Worm (Caenorhabditis elegans): ENCODE measurements around the gene K01B6.3.
A peak's percentile ranks its signal among the peaks of the same experiment; 100 is the strongest.

K01B6.3 gene

ce11 chrIII:9299919-9300318, at the start of gene K01B6.3:
K01B6.3 (plus strand) TSS chrIII:9300219.
- TF ChIP-seq alr-1 (tag; optimal IDR thresholded peaks at IDR 0.05) = no peak
- TF ChIP-seq nhr-21 (tag; optimal IDR thresholded peaks at IDR 0.05) = no peak
- TF ChIP-seq mbf-1 (tag; optimal IDR thresholded peaks at IDR 0.05) = no peak
- no peak for TF ChIP-seq lin-13 (GFP tag; optimal IDR thresholded peaks at IDR 0.05)
- TF ChIP-seq ztf-4 (tag; optimal IDR thresholded peaks at IDR 0.05) = no peak
- no peak for TF ChIP-seq lin-11 (tag; optimal IDR thresholded peaks at IDR 0.05)

DNA sequence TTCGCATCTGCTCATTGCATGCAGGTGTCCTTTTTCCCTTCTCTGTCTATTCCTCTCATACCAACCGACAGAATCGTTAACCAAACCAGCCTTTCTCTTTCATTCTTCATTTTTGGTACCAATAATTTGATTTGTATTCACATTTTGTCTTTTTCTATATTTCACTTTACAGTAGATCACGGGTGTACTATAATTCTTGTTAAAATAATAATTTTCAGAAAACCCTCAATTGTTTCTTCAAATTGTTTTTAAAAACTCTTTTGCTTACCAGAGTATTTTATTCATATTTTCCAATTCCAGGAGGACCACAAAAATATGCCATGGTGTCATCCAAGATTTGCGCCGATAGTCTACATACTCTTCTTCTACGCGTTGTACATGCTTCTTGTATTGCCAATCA, 49.3 kb upstream of the K01B6.3 start, which contains the start of gene T02C1.2:
Gene T02C1.2, plus strand, starts transcription at position 301 of the 400 bp plus-strand sequence.
- TF ChIP-seq elt-1 (tag; optimal IDR thresholded peaks at IDR 0.05) = no peak
- TF ChIP-seq crh-2 (tag; optimal IDR thresholded peaks at IDR 0.05) = no peak
- TF ChIP-seq nhr-12 (tag; optimal IDR thresholded peaks at IDR 0.05) = no peak
- no peak for TF ChIP-seq sma-3 (GFP tag; optimal IDR thresholded peaks at IDR 0.05)
- TF ChIP-seq nhr-11 (tag; optimal IDR thresholded peaks at IDR 0.05) = no peak
- no peak for TF ChIP-seq ZK546.5 (tag; optimal IDR thresholded peaks at IDR 0.05)
- no peak for TF ChIP-seq R02D3.7 (tag; optimal IDR thresholded peaks at IDR 0.05)
- no peak for TF ChIP-seq ceh-16 (tag; optimal IDR thresholded peaks at IDR 0.05)
- no peak for TF ChIP-seq mdl-1 (tag; optimal IDR thresholded peaks at IDR 0.05)
- no peak for TF ChIP-seq nhr-6 (tag; optimal IDR thresholded peaks at IDR 0.05)
- TF ChIP-seq blmp-1 (tag; optimal IDR thresholded peaks at IDR 0.05; ENCODE audit: insufficient read depth) = no peak

DNA sequence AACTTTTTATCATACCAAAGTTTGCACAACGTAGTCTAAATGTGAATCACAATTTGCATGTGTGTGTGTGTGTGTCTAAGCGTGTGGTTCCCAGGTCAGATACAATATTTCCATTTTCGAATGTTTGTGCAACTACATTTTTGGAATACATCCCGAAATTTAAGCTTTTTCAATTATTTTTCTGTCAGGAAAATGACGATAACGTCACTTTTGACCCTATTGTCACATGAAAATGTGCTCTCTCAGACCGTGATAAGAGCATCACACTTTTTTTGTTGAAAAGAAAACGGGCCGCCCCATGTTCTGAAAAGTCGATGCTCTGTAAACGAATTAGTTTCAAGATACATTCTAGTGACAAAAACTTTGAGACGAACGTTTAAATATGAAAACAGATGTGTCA, 45.0 kb upstream of the K01B6.3 start:
- TF ChIP-seq F13H6.1 (tag; optimal IDR thresholded peaks at IDR 0.05) = peak; percentile 19
- no peak for TF ChIP-seq crh-2 (tag; optimal IDR thresholded peaks at IDR 0.05)

DNA sequence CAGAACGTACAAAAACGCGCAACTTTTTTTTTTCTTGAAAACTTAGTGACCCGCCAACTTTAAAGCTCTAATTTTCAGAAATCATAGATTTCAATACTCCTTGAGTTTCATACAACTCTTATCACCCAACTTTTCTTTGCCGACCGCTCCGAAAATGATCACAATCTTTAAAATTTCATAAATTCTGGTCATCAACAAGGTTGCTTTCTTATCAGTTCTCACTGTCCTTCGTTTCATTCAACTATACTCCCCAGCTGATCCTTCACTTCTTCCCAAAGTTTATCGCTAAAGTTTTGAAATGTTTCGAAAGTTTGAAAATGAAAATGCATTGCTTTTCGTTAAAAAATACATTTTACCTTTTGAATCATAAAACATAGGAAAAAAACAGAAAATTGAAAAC, 44.2 kb upstream of the K01B6.3 start:
- peak; percentile 83 for TF ChIP-seq fos-1 (tag; optimal IDR thresholded peaks at IDR 0.05)
- TF ChIP-seq sma-9 (GFP tag; optimal IDR thresholded peaks at IDR 0.05) = peak; percentile 75
- no peak for TF ChIP-seq sma-9 (tag; optimal IDR thresholded peaks at IDR 0.05)
- TF ChIP-seq gmeb-1 (tag; optimal IDR thresholded peaks at IDR 0.05) = peak; percentile 13
- TF ChIP-seq ztf-1 (GFP tag; conservative IDR thresholded peaks at IDR 0.05) = no peak
- TF ChIP-seq F13H6.1 (tag; optimal IDR thresholded peaks at IDR 0.05) = peak; percentile 7

DNA sequence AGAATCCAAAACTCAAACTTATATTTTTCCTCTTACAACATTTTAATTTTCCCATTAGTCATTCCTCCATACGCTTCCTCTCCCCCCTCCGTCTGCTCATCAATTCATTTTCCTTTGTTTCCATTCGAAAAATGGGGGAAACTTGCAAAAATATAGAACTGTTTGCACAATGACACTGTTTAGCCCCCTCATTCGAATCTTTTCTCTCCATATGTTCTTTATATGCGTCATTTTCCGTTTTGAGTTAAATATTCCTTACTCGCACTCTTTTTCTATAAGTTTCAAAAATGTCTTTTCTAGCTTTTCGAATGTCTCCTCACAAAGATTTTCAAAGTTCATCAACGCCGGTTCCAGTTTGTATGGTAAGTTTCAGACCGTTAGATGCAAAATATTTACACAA, 43.1 kb upstream of the K01B6.3 start, which contains the start of gene M01A8.1:
Gene M01A8.1, plus strand, starts transcription at position 301 of the 400 bp plus-strand sequence.
- TF ChIP-seq egl-27 (tag; optimal IDR thresholded peaks at IDR 0.05) = no peak
- no peak for TF ChIP-seq snpc-4 (tag; optimal IDR thresholded peaks at IDR 0.05)
- TF ChIP-seq nhr-6 (tag; optimal IDR thresholded peaks at IDR 0.05) = no peak
- no peak for TF ChIP-seq lsy-2 (tag; optimal IDR thresholded peaks at IDR 0.05)
- no peak for TF ChIP-seq lin-11 (tag; optimal IDR thresholded peaks at IDR 0.05)
- no peak for TF ChIP-seq R02D3.7 (tag; optimal IDR thresholded peaks at IDR 0.05)
- no peak for TF ChIP-seq mdl-1 (tag; optimal IDR thresholded peaks at IDR 0.05)
- no peak for TF ChIP-seq nhr-237 (tag; optimal IDR thresholded peaks at IDR 0.05)
- no peak for TF ChIP-seq peb-1 (tag; optimal IDR thresholded peaks at IDR 0.05)
- no peak for TF ChIP-seq unc-39 (tag; optimal IDR thresholded peaks at IDR 0.05)
- TF ChIP-seq F13H6.1 (tag; optimal IDR thresholded peaks at IDR 0.05) = no peak
- TF ChIP-seq ceh-16 (tag; optimal IDR thresholded peaks at IDR 0.05) = no peak
- no peak for TF ChIP-seq skn-1 (tag; optimal IDR thresholded peaks at IDR 0.05)
- no peak for TF ChIP-seq gmeb-1 (tag; optimal IDR thresholded peaks at IDR 0.05)
- TF ChIP-seq ztf-11 (tag; optimal IDR thresholded peaks at IDR 0.05) = no peak
- TF ChIP-seq nhr-21 (tag; optimal IDR thresholded peaks at IDR 0.05) = no peak
- no peak for TF ChIP-seq mbf-1 (tag; optimal IDR thresholded peaks at IDR 0.05)
- TF ChIP-seq sem-4 (tag; optimal IDR thresholded peaks at IDR 0.05) = no peak
- no peak for TF ChIP-seq alr-1 (tag; optimal IDR thresholded peaks at IDR 0.05)
- no peak for TF ChIP-seq unc-62 (GFP tag; optimal IDR thresholded peaks at IDR 0.05)

ce11 chrIII:9258510-9258909, 41.5 kb upstream of the K01B6.3 start:
- TF ChIP-seq fos-1 (tag; optimal IDR thresholded peaks at IDR 0.05) = no peak
- no peak for TF ChIP-seq aly-2 (tag; optimal IDR thresholded peaks at IDR 0.05)
- TF ChIP-seq nhr-23 (tag; optimal IDR thresholded peaks at IDR 0.05) = no peak
- no peak for TF ChIP-seq sma-9 (GFP tag; optimal IDR thresholded peaks at IDR 0.05)
- TF ChIP-seq sma-9 (tag; optimal IDR thresholded peaks at IDR 0.05) = no peak
- no peak for TF ChIP-seq Y55F3AM.14 (GFP tag; optimal IDR thresholded peaks at IDR 0.05)
- no peak for TF ChIP-seq skn-1 (tag; optimal IDR thresholded peaks at IDR 0.05)
- no peak for TF ChIP-seq sem-4 (tag; optimal IDR thresholded peaks at IDR 0.05)
- TF ChIP-seq nhr-129 (tag; optimal IDR thresholded peaks at IDR 0.05) = no peak
- no peak for TF ChIP-seq lin-13 (GFP tag; optimal IDR thresholded peaks at IDR 0.05)
- no peak for TF ChIP-seq ztf-11 (tag; optimal IDR thresholded peaks at IDR 0.05)
- no peak for TF ChIP-seq blmp-1 (tag; optimal IDR thresholded peaks at IDR 0.05; ENCODE audit: insufficient read depth)
- TF ChIP-seq unc-62 (GFP tag; optimal IDR thresholded peaks at IDR 0.05) = no peak
- TF ChIP-seq ceh-16 (tag; optimal IDR thresholded peaks at IDR 0.05) = no peak
- TF ChIP-seq elt-3 (tag; optimal IDR thresholded peaks at IDR 0.05) = no peak
- no peak for TF ChIP-seq ztf-1 (GFP tag; conservative IDR thresholded peaks at IDR 0.05)
- no peak for TF ChIP-seq mdl-1 (tag; optimal IDR thresholded peaks at IDR 0.05)
- TF ChIP-seq elt-1 (tag; optimal IDR thresholded peaks at IDR 0.05) = no peak
- no peak for TF ChIP-seq mab-5 (tag; optimal IDR thresholded peaks at IDR 0.05)
